Fruit fly (Drosophila melanogaster) whole organism, adult: ENCODE data around the gene CG32591.
A peak's percentile ranks its signal among the peaks of the same experiment; 100 is the strongest.

Source experiments
- CG11617 ChIP-seq: fragments of 200-800 bp; sonication (Bioruptor generic); optimal IDR thresholded peaks from 2 replicates; lab custom pipeline; 2017; ENCODE audit warnings: mild to moderate bottlenecking, missing biosample characterization, missing genetic modification reagents, missing genetic modification characterization
- CG12768 ChIP-seq: fragments of 200-800 bp; sonication (Bioruptor generic); optimal IDR thresholded peaks from 2 replicates; lab custom pipeline; 2017; ENCODE audit warnings: missing biosample characterization, missing genetic modification characterization, mild to moderate bottlenecking, moderate library complexity, missing genetic modification reagents
- CG14711 ChIP-seq: fragments of 200-800 bp; sonication (Bioruptor generic); optimal IDR thresholded peaks from 2 replicates; lab custom pipeline; 2018; ENCODE audit warnings: missing biosample characterization, mild to moderate bottlenecking, missing genetic modification characterization, moderate library complexity
- CG1620 ChIP-seq: fragments of 200-800 bp; sonication (Bioruptor generic); optimal IDR thresholded peaks from 2 replicates; lab custom pipeline; 2016; ENCODE audit warnings: missing biosample characterization, missing genetic modification characterization
- CG33017 ChIP-seq: fragments of 200-800 bp; sonication (Bioruptor generic); optimal IDR thresholded peaks from 2 replicates; lab custom pipeline; 2018; ENCODE audit warnings: missing biosample characterization, mild to moderate bottlenecking, missing genetic modification characterization, moderate library complexity
- CG5204 ChIP-seq: fragments of 200-800 bp; sonication (Bioruptor generic); optimal IDR thresholded peaks from 2 replicates; lab custom pipeline; 2016; ENCODE audit warnings: missing biosample characterization, missing genetic modification characterization
- CG7045 ChIP-seq: fragments of 200-800 bp; sonication (Bioruptor generic); optimal IDR thresholded peaks from 2 replicates; lab custom pipeline; 2017; ENCODE audit warnings: missing biosample characterization, mild to moderate bottlenecking, missing genetic modification characterization
- CG7101 ChIP-seq: fragments of 200-800 bp; sonication (Bioruptor generic); optimal IDR thresholded peaks from 2 replicates; lab custom pipeline; 2018; ENCODE audit warnings: missing biosample characterization, mild to moderate bottlenecking, missing genetic modification characterization, moderate library complexity
- Clk ChIP-seq: fragments of 200-800 bp; sonication (Bioruptor generic); optimal IDR thresholded peaks from 2 replicates; lab custom pipeline; 2017; ENCODE audit warnings: missing biosample characterization, missing genetic modification characterization
- Crg-1 ChIP-seq: fragments of 200-800 bp; sonication (Bioruptor generic); optimal IDR thresholded peaks from 2 replicates; lab custom pipeline; 2016; ENCODE audit warnings: missing biosample characterization, missing genetic modification characterization
- Hr96 ChIP-seq: fragments of 200-800 bp; sonication (Bioruptor generic); optimal IDR thresholded peaks from 2 replicates; lab custom pipeline; 2016; ENCODE audit warnings: missing biosample characterization, missing genetic modification characterization
- Mnt ChIP-seq: fragments of 200-800 bp; sonication (Bioruptor generic); optimal IDR thresholded peaks from 2 replicates; lab custom pipeline; 2016; ENCODE audit warnings: missing biosample characterization, mild to moderate bottlenecking, missing genetic modification characterization
- bab1 ChIP-seq: fragments of 200-800 bp; sonication (Bioruptor generic); optimal IDR thresholded peaks from 3 replicates; lab custom pipeline; 2019; ENCODE audit warnings: missing biosample characterization, mild to moderate bottlenecking, missing genetic modification characterization, moderate library complexity
- cic ChIP-seq: fragments of 200-800 bp; sonication (Bioruptor generic); optimal IDR thresholded peaks from 2 replicates; lab custom pipeline; 2017; ENCODE audit warnings: missing biosample characterization, mild to moderate bottlenecking, missing genetic modification characterization, moderate library complexity
- cnc ChIP-seq, 2 experiments: fragments of >200 bp; optimal IDR thresholded peaks; 2 replicates each; lab custom pipeline; 2017
- kay ChIP-seq: fragments of 200-800 bp; sonication (Bioruptor generic); peaks from one replicate; lab custom pipeline; 2016; ENCODE audit warnings: missing biosample characterization, missing genetic modification characterization, borderline replicate concordance
- ovo ChIP-seq: fragments of 200-800 bp; sonication (Bioruptor generic); optimal IDR thresholded peaks from 2 replicates; lab custom pipeline; 2016; ENCODE audit warnings: missing biosample characterization, missing genetic modification characterization
- pad ChIP-seq: fragments of 200-800 bp; sonication (Bioruptor generic); optimal IDR thresholded peaks from 3 replicates; lab custom pipeline; 2017; ENCODE audit warnings: missing biosample characterization, missing genetic modification characterization, mild to moderate bottlenecking, moderate library complexity, missing genetic modification reagents
- tj ChIP-seq: fragments of 200-800 bp; sonication (Bioruptor generic); optimal IDR thresholded peaks from 3 replicates; lab custom pipeline; 2017; ENCODE audit warnings: missing biosample characterization, mild to moderate bottlenecking, missing genetic modification characterization, moderate library complexity
- toe ChIP-seq: fragments of 200-800 bp; sonication (Bioruptor generic); optimal IDR thresholded peaks from 2 replicates; lab custom pipeline; 2016; ENCODE audit warnings: missing biosample characterization, missing genetic modification characterization

CG32591 gene

DNA sequence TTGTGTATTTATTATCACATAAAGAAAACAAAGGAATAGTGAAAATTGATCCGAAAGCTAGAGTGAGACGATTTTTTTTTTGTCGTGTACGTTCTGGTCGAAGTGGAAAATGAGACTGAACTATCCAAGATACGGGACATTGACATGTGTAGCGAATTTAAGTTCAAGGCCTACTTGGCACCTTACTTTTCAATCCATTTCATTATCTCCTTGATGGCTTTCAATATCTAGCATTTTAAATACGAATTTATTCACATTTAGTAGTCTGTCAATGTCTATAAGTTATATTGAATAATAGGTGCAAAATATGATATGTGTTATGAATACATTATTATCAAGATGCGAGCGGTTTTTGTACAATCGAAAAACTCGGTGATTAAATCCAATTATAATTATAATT lies at the start of gene CG32591:
Gene CG32591 (minus strand): TSS at position 101 of the 400 bp plus-strand sequence.
- TF ChIP-seq ovo (no peak), tj (GFP tag; lab: Kevin White, UChicago) (no peak), toe (no peak), bab1 (GFP tag; lab: Kevin White, UChicago) (no peak), CG1620 (GFP tag; lab: Kevin White, UChicago) (no peak), Clk (GFP tag; lab: Kevin White, UChicago) (no peak), Mnt (no peak), CG14711 (tag; lab: Kevin White, UChicago) (no peak), CG7045 (GFP tag; lab: Kevin White, UChicago) (no peak), cic (no peak), CG11617 (GFP tag; lab: Kevin White, UChicago) (no peak), CG7101 (tag; lab: Kevin White, UChicago) (no peak), CG12768 (no peak), cnc (optimal IDR thresholded peaks at IDR 0.05; lab: Kevin White, UChicago) (no peak), pad (GFP tag; lab: Kevin White, UChicago) (no peak)

- no peak for TF ChIP-seq Clk (GFP tag; lab: Kevin White, UChicago)
- TF ChIP-seq ovo, result no peak
- no peak for TF ChIP-seq CG14711 (tag; lab: Kevin White, UChicago)
- TF ChIP-seq Hr96 (GFP tag; lab: Kevin White, UChicago), result no peak
- TF ChIP-seq cic, result no peak
- TF ChIP-seq kay (GFP tag; lab: Kevin White, UChicago), result no peak
Observed at dm6 chrX:14960856-14961255, 32.1 kb upstream of the CG32591 start.

DNA sequence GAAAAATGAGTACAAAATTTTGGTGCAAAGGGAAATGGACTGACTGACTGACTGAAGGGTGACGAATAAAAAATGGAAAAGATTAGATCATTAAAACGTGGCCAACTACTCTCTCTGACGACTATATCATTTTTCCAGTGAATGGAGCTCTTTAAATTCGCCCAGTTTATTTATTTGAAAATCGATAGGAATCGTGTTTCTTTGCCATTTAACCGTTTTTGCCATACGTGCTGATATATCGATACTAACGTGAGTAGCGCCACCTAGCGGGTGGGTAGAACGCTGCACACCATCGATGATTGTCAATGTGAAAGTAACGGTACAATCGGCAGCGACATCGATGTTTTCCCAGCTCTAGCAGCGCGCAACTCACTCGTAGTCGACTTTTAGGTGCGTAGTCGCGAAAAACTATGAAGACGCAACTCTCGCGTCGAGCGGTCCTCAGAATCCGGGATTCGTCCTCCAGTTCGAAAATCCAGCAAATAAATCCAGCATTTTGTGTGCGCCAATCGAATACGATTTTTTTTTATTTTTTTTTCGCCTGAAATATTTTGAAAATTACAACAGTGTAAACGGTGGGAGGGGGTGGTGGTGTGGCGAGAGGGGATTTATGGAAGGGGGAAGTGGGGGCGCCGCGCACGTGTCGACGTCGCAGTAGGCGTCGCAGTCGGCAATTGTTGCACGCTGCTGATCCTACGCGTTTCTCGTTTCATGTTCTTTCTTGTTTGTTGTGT lies 26.5 kb upstream of the CG32591 start, which contains the start of the genes CG9030 and eag:
Gene CG9030 (minus strand): TSS at position 51 of the 734 bp plus-strand sequence.
Gene eag (plus strand): TSS at position 428 of the 734 bp plus-strand sequence.
- TF ChIP-seq CG1620 (GFP tag; lab: Kevin White, UChicago) (no peak), ovo (peak; percentile 64)

DNA sequence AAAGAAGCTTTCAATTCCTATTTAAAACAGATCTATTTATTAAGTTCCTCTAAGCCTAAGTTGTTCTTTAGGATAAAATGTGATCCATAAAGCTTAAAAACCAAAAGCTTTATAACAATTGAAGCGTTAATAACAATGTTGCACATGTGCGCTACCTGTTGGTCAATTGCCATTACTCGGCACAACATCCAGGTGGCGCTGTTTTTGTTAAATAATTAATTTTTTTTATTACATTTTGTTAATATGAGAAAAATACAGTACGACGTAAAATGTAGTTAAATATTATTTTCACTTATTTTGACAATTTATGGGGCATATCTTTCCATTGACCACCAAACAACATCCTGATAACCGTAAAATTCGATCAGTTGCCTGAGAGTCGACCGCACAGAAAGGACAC lies 25.2 kb upstream of the CG32591 start:
- TF ChIP-seq CG1620 (GFP tag; lab: Kevin White, UChicago) (peak; percentile 65), CG12768 (no peak), tj (GFP tag; lab: Kevin White, UChicago) (no peak), CG7101 (tag; lab: Kevin White, UChicago) (peak; percentile 31), bab1 (GFP tag; lab: Kevin White, UChicago) (peak; percentile 7), Hr96 (GFP tag; lab: Kevin White, UChicago) (peak; percentile 7)

DNA sequence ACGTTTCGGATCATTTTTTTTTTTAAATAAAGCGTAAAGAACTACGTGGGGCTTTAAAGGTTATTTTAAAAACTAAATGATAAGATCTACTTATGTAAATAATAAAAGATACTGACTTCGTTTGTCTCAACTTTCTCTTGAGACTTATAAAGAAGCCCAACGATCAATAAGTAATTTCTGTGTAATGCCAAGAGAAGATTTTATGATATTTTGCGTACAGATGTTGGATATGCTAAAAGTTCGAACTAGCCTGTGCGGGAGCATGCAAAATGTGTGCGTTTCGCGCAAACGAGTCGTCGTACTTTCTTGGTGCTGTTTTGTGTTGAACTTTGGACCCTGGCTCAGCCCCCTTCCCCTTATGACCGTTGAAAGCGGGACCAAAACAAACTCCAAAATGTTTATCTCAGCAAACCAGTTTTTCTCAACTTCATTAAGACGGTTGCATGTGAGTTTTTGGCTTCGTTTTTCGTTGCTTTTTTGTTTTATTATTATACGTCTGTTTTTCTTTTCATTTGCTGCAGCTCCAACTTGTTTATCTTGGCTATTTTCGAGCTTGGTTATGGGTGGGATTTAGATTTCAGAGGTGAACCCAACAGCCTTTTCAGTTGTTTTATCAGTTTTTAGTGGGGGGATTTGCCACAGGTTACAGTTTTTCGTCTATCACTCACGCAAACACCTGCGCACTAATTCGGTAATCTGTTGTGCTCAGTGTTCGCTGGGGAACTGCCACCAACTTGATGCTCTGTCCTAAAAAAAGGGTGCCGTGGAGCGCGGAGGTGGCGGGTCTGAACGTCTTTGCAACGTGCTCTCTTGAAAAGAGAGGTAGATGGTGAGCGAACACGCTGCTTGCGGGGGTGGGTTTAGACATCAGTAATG lies 24.3 kb upstream of the CG32591 start, which contains the start of gene pdgy:
Gene pdgy (minus strand): TSS at position 688 of the 876 bp plus-strand sequence.
- TF ChIP-seq Mnt (no peak), Crg-1 (no peak), bab1 (GFP tag; lab: Kevin White, UChicago) (no peak), Clk (GFP tag; lab: Kevin White, UChicago) (no peak), CG1620 (GFP tag; lab: Kevin White, UChicago) (no peak), CG14711 (tag; lab: Kevin White, UChicago) (no peak), kay (GFP tag; lab: Kevin White, UChicago) (peak; percentile 13), CG7101 (tag; lab: Kevin White, UChicago) (no peak), CG7045 (GFP tag; lab: Kevin White, UChicago) (no peak), CG12768 (peak; percentile 57), cic (peak; percentile 28), CG11617 (GFP tag; lab: Kevin White, UChicago) (no peak), Hr96 (GFP tag; lab: Kevin White, UChicago) (peak; percentile 34), cnc (optimal IDR thresholded peaks at IDR 0.05; lab: Kevin White, UChicago) (no peak), ovo (no peak), CG5204 (GFP tag; lab: Kevin White, UChicago) (no peak), CG33017 (tag; lab: Kevin White, UChicago) (no peak), tj (GFP tag; lab: Kevin White, UChicago) (peak; percentile 91), pad (GFP tag; lab: Kevin White, UChicago) (peak; percentile 84), toe (peak; percentile 32)

dm6 chrX:14952097-14952844 lies 23.5 kb upstream of the CG32591 start:
- TF ChIP-seq bab1 (GFP tag; lab: Kevin White, UChicago) (peak; percentile 78), toe (no peak), CG7045 (GFP tag; lab: Kevin White, UChicago) (peak; percentile 29), Mnt (peak; percentile 1), Hr96 (GFP tag; lab: Kevin White, UChicago) (no peak), pad (GFP tag; lab: Kevin White, UChicago) (peak; percentile 86), CG1620 (GFP tag; lab: Kevin White, UChicago) (no peak), Clk (GFP tag; lab: Kevin White, UChicago) (no peak), CG12768 (no peak), kay (GFP tag; lab: Kevin White, UChicago) (peak; percentile 45), cnc (optimal IDR thresholded peaks at IDR 0.05; lab: Kevin White, UChicago) (no peak), CG7101 (tag; lab: Kevin White, UChicago) (peak; percentile 62), ovo (peak; percentile 47), Crg-1 (peak; percentile 18), CG5204 (GFP tag; lab: Kevin White, UChicago) (no peak), CG33017 (tag; lab: Kevin White, UChicago) (no peak), CG14711 (tag; lab: Kevin White, UChicago) (peak; percentile 28), tj (GFP tag; lab: Kevin White, UChicago) (peak; percentile 90), CG11617 (GFP tag; lab: Kevin White, UChicago) (peak; percentile 39), cic (no peak)
